Fruit fly (Drosophila melanogaster): Measurements from ENCODE around the gene shtd.

shtd gene

DNA sequence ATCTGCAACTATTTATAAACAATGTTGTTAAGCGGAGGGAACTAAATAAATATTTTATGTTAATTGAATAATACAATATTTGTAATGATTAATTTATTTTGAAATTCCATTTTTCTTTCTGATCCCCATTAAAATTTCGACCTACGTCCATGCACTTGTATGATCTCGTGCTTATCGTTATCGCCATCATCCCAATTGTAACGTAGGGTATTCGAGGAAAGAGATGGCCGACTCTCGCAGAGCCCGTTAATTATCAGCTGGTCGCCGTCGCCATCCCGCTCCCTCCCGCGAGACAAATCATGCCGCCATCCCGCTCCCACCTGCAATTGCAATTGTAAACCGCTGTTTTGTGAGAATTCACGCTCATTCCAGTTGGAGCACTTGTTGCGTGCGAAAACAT is 9.1 kb downstream of the shtd start, which contains the start of gene CG11655 (continued):
- peak; percentile 19 for TF ChIP-seq CG8924 (tag; optimal IDR thresholded peaks at IDR 0.05)
- no peak for TF ChIP-seq CG4360 (GFP tag; IDR thresholded peaks at IDR 0.05)
- TF ChIP-seq nom (GFP tag; optimal IDR thresholded peaks at IDR 0.05) = peak; percentile 45
- TF ChIP-seq Med (GFP tag) = peak; percentile 24
- no peak for TF ChIP-seq Oaz (GFP tag; IDR thresholded peaks at IDR 0.05)
- TF ChIP-seq CG6854 (GFP tag; optimal IDR thresholded peaks at IDR 0.05) = no peak
- TF ChIP-seq Drgx (GFP tag; IDR thresholded peaks at IDR 0.05) = peak; percentile 12; the same call in 1 of the 2 replicates
- peak; percentile 32 for TF ChIP-seq bcd (GFP tag; optimal IDR thresholded peaks at IDR 0.05)
- no peak for TF ChIP-seq chif (GFP tag; optimal IDR thresholded peaks at IDR 0.05)
- TF ChIP-seq hkb (optimal IDR thresholded peaks at IDR 0.05) = no peak
- peak; percentile 43; the same call in 1 of the 2 replicates for TF ChIP-seq hkb (GFP tag; IDR thresholded peaks at IDR 0.05)
- TF ChIP-seq unpg (GFP tag; optimal IDR thresholded peaks at IDR 0.05) = peak; percentile 21
- TF ChIP-seq CG32772 (GFP tag; IDR thresholded peaks at IDR 0.05) = no peak
- no peak for TF ChIP-seq CG6813 (GFP tag; optimal IDR thresholded peaks at IDR 0.05)
- 0 out of 3 replicates have a peak, but pooled peaks have one; percentile 36 for TF ChIP-seq ci (GFP tag; IDR thresholded peaks at IDR 0.05)
- TF ChIP-seq Blimp-1 (GFP tag; optimal IDR thresholded peaks at IDR 0.05) = no peak
- no peak for TF ChIP-seq odd (GFP tag; optimal IDR thresholded peaks at IDR 0.05)
- TF ChIP-seq B-H1 (GFP tag; IDR thresholded peaks at IDR 0.05) = no peak
- no peak for TF ChIP-seq CG34224 (GFP tag; IDR thresholded peaks at IDR 0.05; ENCODE audit: partially characterized antibody)
- no peak for TF ChIP-seq BtbVII (GFP tag; optimal IDR thresholded peaks at IDR 0.05)
- no peak for TF ChIP-seq pum (GFP tag; optimal IDR thresholded peaks at IDR 0.05)
- no peak for TF ChIP-seq ttk (GFP tag; IDR thresholded peaks at IDR 0.05)
- TF ChIP-seq CG18599 (GFP tag; optimal IDR thresholded peaks at IDR 0.05) = peak; percentile 39
- TF ChIP-seq CHES-1-like (GFP tag; optimal IDR thresholded peaks at IDR 0.05) = no peak
- TF ChIP-seq otp (GFP tag; IDR thresholded peaks at IDR 0.05) = peak; percentile 75; the same call in 2 of the 3 replicates
- TF ChIP-seq sd (tag; optimal IDR thresholded peaks at IDR 0.05) = no peak
- no peak for TF ChIP-seq pnt (GFP tag; optimal IDR thresholded peaks at IDR 0.05)
- peak; percentile 54 for TF ChIP-seq grn (GFP tag; optimal IDR thresholded peaks at IDR 0.05)
- TF ChIP-seq CG18262 (tag; optimal IDR thresholded peaks at IDR 0.05) = peak; percentile 38
- peak; percentile 33 for TF ChIP-seq CoRest (tag; optimal IDR thresholded peaks at IDR 0.05)
- TF ChIP-seq vfl (GFP tag; optimal IDR thresholded peaks at IDR 0.05) = no peak
- no peak for TF ChIP-seq gfzf (GFP tag; optimal IDR thresholded peaks at IDR 0.05)
- peak; percentile 23 for TF ChIP-seq Xbp1 (GFP tag; optimal IDR thresholded peaks at IDR 0.05)
- TF ChIP-seq dysf (GFP tag; IDR thresholded peaks at IDR 0.05) = peak; percentile 41; the same call in 1 of the 3 replicates
- no peak for TF ChIP-seq Awh (GFP tag; IDR thresholded peaks at IDR 0.05)
- no peak for TF ChIP-seq Nf-YA (GFP tag; IDR thresholded peaks at IDR 0.05)
- no peak for TF ChIP-seq CG8089 (GFP tag; optimal IDR thresholded peaks at IDR 0.05)
- peak; percentile 38 for TF ChIP-seq CG1233 (GFP tag; optimal IDR thresholded peaks at IDR 0.05)
- no peak for TF ChIP-seq h (optimal IDR thresholded peaks at IDR 0.05)
- no peak for TF ChIP-seq CG10462 (GFP tag; optimal IDR thresholded peaks at IDR 0.05)
- TF ChIP-seq Asciz (GFP tag; optimal IDR thresholded peaks at IDR 0.05) = no peak
- 0 out of 2 replicates have a peak, but pooled peaks have one; percentile 23 for TF ChIP-seq Rx (GFP tag; IDR thresholded peaks at IDR 0.05)
- no peak for TF ChIP-seq CG16779 (GFP tag; IDR thresholded peaks at IDR 0.05)
- TF ChIP-seq CG6791 (GFP tag; IDR thresholded peaks at IDR 0.05; ENCODE audit: partially characterized antibody) = peak; percentile 49; the same call in 1 of the 3 replicates
- no peak for TF ChIP-seq CG5180 (GFP tag; optimal IDR thresholded peaks at IDR 0.05)
- no peak for TF ChIP-seq tap (tag; optimal IDR thresholded peaks at IDR 0.05)
- peak; percentile 37; the same call in 1 of the 2 replicates for TF ChIP-seq al (GFP tag; IDR thresholded peaks at IDR 0.05)
- TF ChIP-seq D19B (GFP tag; optimal IDR thresholded peaks at IDR 0.05) = no peak
- no peak for TF ChIP-seq CG10209 (GFP tag; optimal IDR thresholded peaks at IDR 0.05)
- TF ChIP-seq NK7.1 (GFP tag; optimal IDR thresholded peaks at IDR 0.05) = no peak
- no peak for TF ChIP-seq Kr (GFP tag; optimal IDR thresholded peaks at IDR 0.05)

Measured in whole organism, embryonic.